Worm (Caenorhabditis elegans): ENCODE measurements around the gene vps-26.

vps-26 gene

DNA sequence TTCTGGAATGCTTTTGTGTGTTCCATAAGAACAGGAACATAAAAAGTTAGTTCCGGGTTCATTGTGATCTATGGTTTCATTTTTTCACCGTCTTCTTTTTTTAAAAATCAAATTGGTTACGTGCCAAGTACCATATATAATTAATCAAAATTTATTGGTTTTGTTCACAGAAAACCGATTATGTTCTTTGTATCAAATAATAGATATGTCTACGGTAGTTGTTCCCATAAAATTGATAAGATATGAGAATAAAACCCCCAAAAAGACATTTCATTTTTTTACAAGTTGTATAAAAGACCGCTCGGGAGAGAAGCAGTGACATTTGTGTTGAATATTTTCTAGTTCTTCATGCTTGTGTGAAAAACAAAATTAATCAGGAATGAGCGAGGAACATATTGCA is 39.5 kb upstream of the vps-26 start, which contains the start of gene C10C5.5:
C10C5.5 (plus strand) TSS at position 301 of the 400 bp plus-strand sequence.
- no peak for TF ChIP-seq nhr-6 (tag; optimal IDR thresholded peaks at IDR 0.05)
- TF ChIP-seq crh-2 (tag; optimal IDR thresholded peaks at IDR 0.05): no peak
- TF ChIP-seq alr-1 (tag; optimal IDR thresholded peaks at IDR 0.05): no peak

DNA sequence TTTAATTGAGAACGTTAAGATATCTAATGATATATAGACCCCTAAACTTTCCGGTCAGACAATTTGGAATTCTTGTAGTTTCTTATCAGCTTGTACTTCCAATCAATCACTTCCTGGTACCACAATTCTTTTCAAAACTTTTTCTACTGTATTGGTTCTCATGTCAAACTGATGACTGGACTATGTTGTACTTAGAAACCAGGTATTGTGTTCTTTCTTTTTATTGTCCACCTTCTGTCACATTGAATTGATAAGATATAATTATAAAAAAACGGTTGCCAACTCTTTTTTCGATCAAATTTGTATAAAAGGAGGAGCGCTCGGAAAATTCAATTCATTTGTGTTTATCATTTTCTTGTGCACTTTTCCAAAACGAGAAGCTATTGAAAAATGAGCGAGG is 36.7 kb upstream of the vps-26 start, which contains the start of gene C10C5.4:
C10C5.4 (plus strand) TSS at position 281 of the 400 bp plus-strand sequence.
- TF ChIP-seq elt-3 (tag; optimal IDR thresholded peaks at IDR 0.05): no peak
- no peak for TF ChIP-seq ceh-82 (tag; optimal IDR thresholded peaks at IDR 0.05)

DNA sequence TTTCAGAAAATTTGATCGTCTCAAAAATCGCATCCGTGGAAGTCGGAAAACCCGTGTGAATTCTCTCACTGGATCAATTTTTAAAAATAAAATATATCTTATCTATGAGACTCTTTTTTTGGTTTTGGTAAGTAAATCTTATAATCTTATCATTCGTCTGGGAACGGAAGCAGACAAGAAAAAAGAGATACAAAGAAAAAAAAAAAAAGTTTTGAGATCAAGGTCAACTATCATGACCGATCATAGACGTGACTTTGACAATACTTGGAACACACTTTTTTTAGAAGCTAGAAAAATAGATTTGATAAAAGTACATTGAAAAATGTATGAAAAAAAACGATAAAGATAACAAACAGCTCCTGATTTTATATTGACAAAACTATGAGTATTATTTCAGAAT is 35.0 kb upstream of the vps-26 start:
- TF ChIP-seq sem-4 (tag; optimal IDR thresholded peaks at IDR 0.05) (no peak), fos-1 (tag; optimal IDR thresholded peaks at IDR 0.05) (no peak), mdl-1 (tag; optimal IDR thresholded peaks at IDR 0.05) (no peak), snpc-4 (tag; optimal IDR thresholded peaks at IDR 0.05) (no peak), sma-3 (GFP tag; optimal IDR thresholded peaks at IDR 0.05) (no peak), mbf-1 (tag; optimal IDR thresholded peaks at IDR 0.05) (no peak), F13H6.1 (tag; optimal IDR thresholded peaks at IDR 0.05) (no peak), blmp-1 (tag; optimal IDR thresholded peaks at IDR 0.05; ENCODE audit: insufficient read depth) (peak; percentile 6), ztf-11 (tag; optimal IDR thresholded peaks at IDR 0.05) (no peak), ceh-16 (tag; optimal IDR thresholded peaks at IDR 0.05) (no peak), nhr-21 (tag; optimal IDR thresholded peaks at IDR 0.05) (peak; percentile 34), ZK546.5 (tag; optimal IDR thresholded peaks at IDR 0.05) (no peak), elt-3 (tag; optimal IDR thresholded peaks at IDR 0.05) (no peak), nhr-25 (tag; optimal IDR thresholded peaks at IDR 0.05) (peak; percentile 64), Y55F3AM.14 (GFP tag; optimal IDR thresholded peaks at IDR 0.05) (no peak), sma-9 (GFP tag; optimal IDR thresholded peaks at IDR 0.05) (peak; percentile 66), sma-9 (tag; optimal IDR thresholded peaks at IDR 0.05) (no peak), ceh-82 (tag; optimal IDR thresholded peaks at IDR 0.05) (no peak)

DNA sequence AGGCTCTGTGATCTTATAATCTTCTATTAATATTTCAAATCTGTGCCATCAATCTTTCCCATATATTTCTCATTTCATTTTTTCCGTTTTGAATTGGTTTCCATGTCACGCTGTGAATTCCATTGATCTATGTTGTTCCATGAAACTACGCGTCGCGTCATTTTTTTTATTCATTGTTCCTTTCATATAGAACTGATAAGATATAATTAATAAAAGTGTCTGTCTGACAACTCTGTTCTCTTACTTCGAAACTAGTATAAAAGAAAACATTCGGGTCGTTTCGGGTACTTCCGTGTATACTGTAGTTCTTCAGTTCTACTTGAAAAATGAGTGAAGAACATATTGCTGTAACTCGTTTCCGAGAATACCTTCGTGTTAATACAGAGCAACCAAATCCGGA is 32.9 kb upstream of the vps-26 start, which contains the start of gene C10C5.3:
C10C5.3 (plus strand) TSS at position 301 of the 400 bp plus-strand sequence.
- no peak for TF ChIP-seq nhr-23 (tag; optimal IDR thresholded peaks at IDR 0.05)
- no peak for TF ChIP-seq R02D3.7 (tag; optimal IDR thresholded peaks at IDR 0.05)
- TF ChIP-seq nhr-237 (tag; optimal IDR thresholded peaks at IDR 0.05): no peak
- no peak for TF ChIP-seq ztf-11 (tag; optimal IDR thresholded peaks at IDR 0.05)
- no peak for TF ChIP-seq lin-11 (tag; optimal IDR thresholded peaks at IDR 0.05)
- TF ChIP-seq ceh-16 (tag; optimal IDR thresholded peaks at IDR 0.05): no peak
- no peak for TF ChIP-seq lin-13 (GFP tag; optimal IDR thresholded peaks at IDR 0.05)
- no peak for TF ChIP-seq dmd-4 (tag; optimal IDR thresholded peaks at IDR 0.05)
- no peak for TF ChIP-seq ztf-1 (GFP tag; conservative IDR thresholded peaks at IDR 0.05)

DNA sequence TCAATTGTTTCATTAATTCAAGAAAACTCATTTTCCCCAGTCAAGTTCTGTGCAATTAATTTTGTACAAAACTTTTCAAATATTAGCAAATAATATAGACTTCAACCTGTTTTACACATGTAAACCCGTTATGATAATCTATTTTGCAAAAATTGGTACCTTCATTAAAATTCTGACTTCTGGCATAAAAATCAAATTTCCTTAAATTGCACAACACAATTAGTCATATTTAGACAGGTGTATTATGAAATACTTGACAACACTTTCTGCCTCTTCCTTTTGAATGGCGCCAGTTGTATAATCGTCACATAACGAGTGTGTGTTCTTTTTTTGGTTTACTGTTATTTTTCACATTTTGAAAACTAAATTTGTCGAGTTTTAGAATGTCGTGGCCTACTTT is 29.5 kb upstream of the vps-26 start, which contains the start of gene fbxc-58:
fbxc-58 (plus strand) TSS at position 383 of the 400 bp plus-strand sequence.
- TF ChIP-seq C34F6.9 (tag; optimal IDR thresholded peaks at IDR 0.05) (no peak), lsy-2 (tag; optimal IDR thresholded peaks at IDR 0.05) (no peak), fos-1 (tag; optimal IDR thresholded peaks at IDR 0.05) (peak; percentile 72)

DNA sequence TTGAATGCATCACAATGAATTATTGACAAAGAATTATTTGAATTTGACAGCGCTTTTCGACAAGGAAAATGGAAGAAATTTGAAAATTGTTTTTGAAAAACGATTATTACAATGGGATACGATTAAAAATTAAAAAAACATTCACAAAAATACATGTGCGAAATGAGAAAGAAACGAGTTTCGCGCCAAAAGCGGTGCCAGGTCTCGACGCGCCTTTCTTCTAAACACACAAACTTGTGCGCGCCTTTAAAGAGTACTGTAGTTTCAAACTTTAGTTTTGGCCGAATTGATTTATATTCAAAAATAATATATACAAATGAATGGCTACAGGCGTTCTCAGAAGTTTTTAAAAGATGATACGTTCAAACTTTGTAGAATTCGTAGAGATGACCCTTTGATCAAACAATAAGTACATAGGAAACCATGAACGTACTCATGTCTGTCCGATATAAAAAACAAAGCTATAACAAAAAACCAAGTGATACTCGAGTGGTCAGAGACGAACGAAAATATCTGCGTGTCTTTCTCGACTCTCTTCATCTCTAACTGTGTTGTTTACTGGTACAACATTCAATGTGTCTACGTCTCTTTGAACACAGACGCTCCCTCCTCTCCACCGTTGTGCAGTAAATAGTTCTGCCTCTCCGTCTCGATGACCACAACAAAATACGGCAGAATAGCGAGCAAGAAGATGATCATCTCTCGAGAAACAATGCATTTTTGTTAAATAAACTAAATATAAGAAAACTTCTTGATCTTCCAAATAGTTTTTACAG is 26.4 kb upstream of the vps-26 start:
- TF ChIP-seq lin-13 (GFP tag; optimal IDR thresholded peaks at IDR 0.05): no peak
- TF ChIP-seq C34F6.9 (tag; optimal IDR thresholded peaks at IDR 0.05): peak; percentile 1
- peak; percentile 60 for TF ChIP-seq nhr-129 (tag; optimal IDR thresholded peaks at IDR 0.05)
- peak; percentile 12 for TF ChIP-seq egl-27 (tag; optimal IDR thresholded peaks at IDR 0.05)
- TF ChIP-seq F13H6.1 (tag; optimal IDR thresholded peaks at IDR 0.05): peak; percentile 17
- TF ChIP-seq ztf-1 (GFP tag; conservative IDR thresholded peaks at IDR 0.05): no peak
- peak; percentile 43 for TF ChIP-seq sma-9 (GFP tag; optimal IDR thresholded peaks at IDR 0.05)
- TF ChIP-seq sma-9 (tag; optimal IDR thresholded peaks at IDR 0.05): no peak
- peak; percentile 15 for TF ChIP-seq unc-55 (GFP tag; optimal IDR thresholded peaks at IDR 0.05)
- no peak for TF ChIP-seq gmeb-1 (tag; optimal IDR thresholded peaks at IDR 0.05)

All from whole organism, L2 larva.